Worm (Caenorhabditis elegans) whole organism, mixed stage, embryonic: ENCODE data around the gene alh-5.

Experiments
- elt-3 ChIP-seq: fragments of 150-350 bp; optimal IDR thresholded peaks from 2 replicates; lab custom pipeline; 2014; ENCODE audit warnings: missing biosample characterization, missing genetic modification characterization
- lsy-2 ChIP-seq: fragments of 150-350 bp; optimal IDR thresholded peaks from 2 replicates; lab custom pipeline; 2014; ENCODE audit warnings: missing biosample characterization, missing genetic modification characterization
- mep-1 ChIP-seq: fragments of 150-350 bp; optimal IDR thresholded peaks from 2 replicates; lab custom pipeline; 2017; ENCODE audit warnings: missing biosample characterization, missing genetic modification reagents, missing genetic modification characterization, inconsistent platforms
- nhr-12 ChIP-seq: fragments of 150-350 bp; optimal IDR thresholded peaks from 2 replicates; lab custom pipeline; 2014; ENCODE audit warnings: missing biosample characterization, missing genetic modification characterization
- nhr-76 ChIP-seq: sonication (generic microtip); optimal IDR thresholded peaks from 2 replicates; lab custom pipeline; 2017; ENCODE audit warnings: missing biosample characterization, missing genetic modification characterization

DNA sequence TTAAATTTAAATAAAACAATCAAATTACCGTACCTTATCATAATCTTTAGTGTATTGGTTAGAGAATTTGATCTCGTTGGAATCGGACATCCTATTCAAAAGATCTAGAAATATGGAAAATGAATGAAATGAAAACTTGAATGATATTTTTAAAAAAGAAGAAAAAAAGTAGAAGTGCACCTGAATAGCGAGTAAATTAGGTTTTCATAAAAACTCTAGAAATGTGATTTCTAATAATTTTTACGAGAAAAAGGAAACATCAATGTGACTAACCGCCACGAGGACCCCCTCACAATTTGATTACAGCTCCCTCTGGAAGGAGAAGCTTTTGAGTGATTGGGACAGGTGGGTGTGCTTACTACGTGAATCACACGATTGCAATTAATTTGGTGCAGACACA lies 46.6 kb upstream of the alh-5 start, which contains the start of gene Y40B10A.5:
- TF ChIP-seq lsy-2 (tag; lab: Kevin White, UChicago) (no peak), mep-1 (no peak), nhr-76 (no peak), nhr-12 (no peak), elt-3 (tag; lab: Kevin White, UChicago) (no peak)
